Worm (Caenorhabditis elegans): ENCODE data around the gene lem-2.

- TF ChIP-seq nhr-90 (tag; optimal IDR thresholded peaks at IDR 0.05; ENCODE audit: poor library complexity) (peak; percentile 98), unc-62 (GFP tag; optimal IDR thresholded peaks at IDR 0.05) (peak; percentile 16), fkh-10 (GFP tag; optimal IDR thresholded peaks at IDR 0.05) (peak; percentile 64), ceh-82 (tag; optimal IDR thresholded peaks at IDR 0.05) (peak; percentile 96), nhr-47 (tag; optimal IDR thresholded peaks at IDR 0.05) (peak; percentile 98), nhr-12 (tag; optimal IDR thresholded peaks at IDR 0.05) (no peak), fkh-4 (tag; optimal IDR thresholded peaks at IDR 0.05; ENCODE audit: borderline replicate concordance) (peak; percentile 57), lir-3 (tag; optimal IDR thresholded peaks at IDR 0.05; ENCODE audit: poor library complexity) (peak; percentile 74)
Observed at ce11 chrII:14059767-14060166, 3.5 kb upstream of the lem-2 start, which contains the start of gene rpb-11.
